Fruit fly (Drosophila melanogaster): ENCODE measurements around the gene gammaTub23C.
A peak's percentile ranks its signal among the peaks of the same experiment; 100 is the strongest.

gammaTub23C gene

dm6 chr2L:2979091-2979490, 6.4 kb downstream of the gammaTub23C start, which contains the start of gene CG9643 (continued):
- TF ChIP-seq CG15696 (tag; optimal IDR thresholded peaks at IDR 0.05) (no peak), MESR4 (GFP tag; optimal IDR thresholded peaks at IDR 0.05) (peak; percentile 61), NK7.1 (GFP tag; optimal IDR thresholded peaks at IDR 0.05) (no peak), CG2202 (tag; optimal IDR thresholded peaks at IDR 0.05) (no peak), Sin3A (optimal IDR thresholded peaks at IDR 0.05) (peak; percentile 8), CG9817 (tag; optimal IDR thresholded peaks at IDR 0.05) (no peak), CG8924 (tag; optimal IDR thresholded peaks at IDR 0.05) (peak; percentile 44), HmgZ (tag; optimal IDR thresholded peaks at IDR 0.05) (peak; percentile 7), dati (GFP tag; IDR thresholded peaks at IDR 0.05) (no peak), Dll (GFP tag; IDR thresholded peaks at IDR 0.05; ENCODE audit: partially characterized antibody) (0 out of 4 replicates have a peak, but pooled peaks have one; percentile 43), pros (GFP tag; optimal IDR thresholded peaks at IDR 0.05) (no peak), CG10366 (GFP tag; IDR thresholded peaks at IDR 0.05) (no peak), vfl (GFP tag; optimal IDR thresholded peaks at IDR 0.05) (no peak), CG1024 (GFP tag; IDR thresholded peaks at IDR 0.05) (0 out of 2 replicates have a peak, but pooled peaks have one; percentile 11), CG9876 (GFP tag; optimal IDR thresholded peaks at IDR 0.05) (no peak), CG17829 (tag; optimal IDR thresholded peaks at IDR 0.05) (peak; percentile 44), NC2β (GFP tag; optimal IDR thresholded peaks at IDR 0.05) (no peak), CG10274 (GFP tag; optimal IDR thresholded peaks at IDR 0.05) (no peak), pzg (GFP tag; optimal IDR thresholded peaks at IDR 0.05) (peak; percentile 83), E2f2 (GFP tag; IDR thresholded peaks at IDR 0.05) (peak; percentile 73), Med (GFP tag) (peak; percentile 20), CG13775 (GFP tag; optimal IDR thresholded peaks at IDR 0.05) (peak; percentile 7), CG2116 (GFP tag; optimal IDR thresholded peaks at IDR 0.05) (peak; percentile 49), Dip2 (GFP tag; IDR thresholded peaks at IDR 0.05) (no peak), tio (GFP tag; optimal IDR thresholded peaks at IDR 0.05) (no peak), MBD-R2 (GFP tag; IDR thresholded peaks at IDR 0.05) (peak; percentile 92), ac (GFP tag; optimal IDR thresholded peaks at IDR 0.05) (no peak), CG12744 (GFP tag; optimal IDR thresholded peaks at IDR 0.05) (no peak), CG4360 (GFP tag; IDR thresholded peaks at IDR 0.05) (no peak), tin (GFP tag; optimal IDR thresholded peaks at IDR 0.05) (no peak), Nf-YA (GFP tag; IDR thresholded peaks at IDR 0.05) (no peak), dan (GFP tag; IDR thresholded peaks at IDR 0.05) (no peak), HLH4C (GFP tag; IDR thresholded peaks at IDR 0.05; ENCODE audit: partially characterized antibody) (no peak), zfh1 (GFP tag; IDR thresholded peaks at IDR 0.05) (no peak), Ptx1 (GFP tag; IDR thresholded peaks at IDR 0.05) (no peak), CG1603 (tag; optimal IDR thresholded peaks at IDR 0.05) (peak; percentile 100), CG8089 (GFP tag; optimal IDR thresholded peaks at IDR 0.05) (no peak), da (GFP tag; optimal IDR thresholded peaks at IDR 0.05) (no peak), CG31224 (GFP tag; IDR thresholded peaks at IDR 0.05) (no peak), gt (GFP tag; IDR thresholded peaks at IDR 0.05) (no peak), ara (GFP tag; IDR thresholded peaks at IDR 0.05) (no peak), exex (tag; optimal IDR thresholded peaks at IDR 0.05) (no peak), wek (GFP tag; optimal IDR thresholded peaks at IDR 0.05) (no peak), CG11456 (GFP tag; IDR thresholded peaks at IDR 0.05) (no peak), pnt (GFP tag; optimal IDR thresholded peaks at IDR 0.05) (no peak), CG12659 (GFP tag; optimal IDR thresholded peaks at IDR 0.05) (peak; percentile 64), CG7745 (tag; optimal IDR thresholded peaks at IDR 0.05) (no peak), CG14710 (tag; optimal IDR thresholded peaks at IDR 0.05) (peak; percentile 50), CG12104 (GFP tag; optimal IDR thresholded peaks at IDR 0.05) (no peak), ase (GFP tag; IDR thresholded peaks at IDR 0.05) (no peak), fd3F (GFP tag; optimal IDR thresholded peaks at IDR 0.05) (no peak), CG13296 (GFP tag; optimal IDR thresholded peaks at IDR 0.05) (no peak)
